Worm (Caenorhabditis elegans) whole organism, L4 larva: ENCODE data around the gene C15H7.3.

ENCODE experiments used
- F37D6.2 ChIP-seq: sonication (generic microtip); optimal IDR thresholded peaks from 2 replicates; lab custom pipeline; 2016; ENCODE audit warnings: mild to moderate bottlenecking, missing genetic modification characterization, missing compliant biosample characterization
- T20F7.1 ChIP-seq: fragments of 200-800 bp; sonication (Bioruptor generic); optimal IDR thresholded peaks from 2 replicates; lab custom pipeline; 2018; ENCODE audit warnings: mild to moderate bottlenecking, missing genetic modification characterization, missing compliant biosample characterization
- T26A8.4 ChIP-seq: fragments of 200-800 bp; sonication (Bioruptor generic); IDR thresholded peaks from 2 replicates; pipeline ENCODE4 v1.3.6; 2022; ENCODE audit warnings: missing genetic modification characterization, missing compliant biosample characterization
- Y48G9A.11 ChIP-seq: fragments of 200-800 bp; sonication (Bioruptor generic); IDR thresholded peaks from 2 replicates; pipeline ENCODE4 v1.3.6; 2022; ENCODE audit warnings: missing genetic modification reagents, missing genetic modification characterization, missing compliant biosample characterization
- aha-1 ChIP-seq: fragments of 150-350 bp; peaks from one replicate; lab custom pipeline; 2014; ENCODE audit warnings: missing biosample characterization, missing genetic modification characterization
- ama-1 ChIP-seq: fragments of 150-350 bp; optimal IDR thresholded peaks from 2 replicates; lab custom pipeline; 2014; ENCODE audit warnings: inconsistent platforms, mixed read lengths
- arid-1 ChIP-seq: fragments of 200-800 bp; sonication (Bioruptor generic); conservative IDR thresholded peaks from 2 replicates; pipeline ENCODE4 v1.3.6; 2022; ENCODE audit warnings: missing genetic modification reagents, missing genetic modification characterization, missing compliant biosample characterization
- attf-4 ChIP-seq: sonication (generic microtip); optimal IDR thresholded peaks from 3 replicates; lab custom pipeline; 2017; ENCODE audit warnings: missing biosample characterization, missing genetic modification characterization
- ceh-20 ChIP-seq: fragments of 200-800 bp; sonication (Bioruptor generic); IDR thresholded peaks from 2 replicates; pipeline ENCODE4 v1.3.6; 2022; ENCODE audit warnings: missing genetic modification reagents, missing genetic modification characterization, missing compliant biosample characterization
- dmd-6 ChIP-seq: fragments of 200-800 bp; sonication (Bioruptor generic); IDR thresholded peaks from 2 replicates; pipeline ENCODE4 v1.3.6; 2022; ENCODE audit warnings: missing genetic modification reagents, missing genetic modification characterization, missing compliant biosample characterization
- dmd-8 ChIP-seq: fragments of 200-800 bp; sonication (Bioruptor generic); IDR thresholded peaks from 2 replicates; pipeline ENCODE4 v1.3.6; 2022; ENCODE audit warnings: missing genetic modification characterization, missing compliant biosample characterization
- duxl-1 ChIP-seq: sonication (generic microtip); optimal IDR thresholded peaks from 2 replicates; lab custom pipeline; 2016; ENCODE audit warnings: mild to moderate bottlenecking, missing genetic modification characterization, moderate library complexity, missing compliant biosample characterization; ENCODE audit not compliant: poor library complexity
- egl-43 ChIP-seq: fragments of 200-800 bp; sonication (Bioruptor generic); IDR thresholded peaks from 2 replicates; pipeline ENCODE4 v1.3.6; 2022; ENCODE audit warnings: missing genetic modification reagents, missing genetic modification characterization, missing compliant biosample characterization
- fkh-10 ChIP-seq: fragments of 150-350 bp; optimal IDR thresholded peaks from 2 replicates; lab custom pipeline; 2014; ENCODE audit warnings: missing biosample characterization, missing genetic modification reagents, missing genetic modification characterization
- hmg-1.1 ChIP-seq: fragments of 200-800 bp; sonication (Bioruptor generic); IDR thresholded peaks from 2 replicates; pipeline ENCODE4 v1.3.6; 2022; ENCODE audit warnings: missing genetic modification reagents, missing genetic modification characterization, missing compliant biosample characterization
- lin-1 ChIP-seq: fragments of 200-800 bp; sonication (Bioruptor generic); IDR thresholded peaks from 2 replicates; pipeline ENCODE4 v1.3.6; 2022; ENCODE audit warnings: missing genetic modification reagents, missing genetic modification characterization, missing compliant biosample characterization
- lin-13 ChIP-seq: fragments of 150-350 bp; optimal IDR thresholded peaks from 2 replicates; lab custom pipeline; 2014; ENCODE audit warnings: missing biosample characterization, missing genetic modification reagents, missing genetic modification characterization
- lin-29 ChIP-seq: fragments of 200-800 bp; sonication (Bioruptor generic); IDR thresholded peaks from 2 replicates; pipeline ENCODE4 v1.3.6; 2022; ENCODE audit warnings: missing genetic modification reagents, missing genetic modification characterization, missing compliant biosample characterization
- lin-38 ChIP-seq: fragments of 200-800 bp; sonication (Bioruptor generic); IDR thresholded peaks from 2 replicates; pipeline ENCODE4 v1.3.6; 2022; ENCODE audit warnings: missing genetic modification reagents, missing genetic modification characterization, missing compliant biosample characterization
- madf-9 ChIP-seq: fragments of 200-800 bp; sonication (Bioruptor generic); conservative IDR thresholded peaks from 2 replicates; pipeline ENCODE4 v1.3.6; 2022; ENCODE audit warnings: missing genetic modification reagents, missing genetic modification characterization, missing compliant biosample characterization
- mdl-1 ChIP-seq, 2 experiments: fragments of 150-350 bp in 1 of 2; sonication (generic microtip) in 1 of 2; optimal IDR thresholded peaks; 2 replicates each; lab custom pipeline; 2014 to 2017; ENCODE audit warnings: missing biosample characterization in 2 of 2, missing genetic modification characterization in 2 of 2
- mdt-29 ChIP-seq: fragments of 200-800 bp; sonication (Bioruptor generic); IDR thresholded peaks from 2 replicates; pipeline ENCODE4 v1.3.6; 2022; ENCODE audit warnings: missing genetic modification reagents, missing genetic modification characterization, missing compliant biosample characterization
- mes-2 ChIP-seq: sonication (generic microtip); optimal IDR thresholded peaks from 2 replicates; lab custom pipeline; 2016; ENCODE audit warnings: missing genotype, mild to moderate bottlenecking, missing genetic modification characterization, missing compliant biosample characterization; ENCODE audit not compliant: poor library complexity, severe bottlenecking
- nhr-102 ChIP-seq: sonication (generic microtip); optimal IDR thresholded peaks from 2 replicates; lab custom pipeline; 2016; ENCODE audit warnings: mild to moderate bottlenecking, missing genetic modification characterization, moderate library complexity, missing compliant biosample characterization
- nhr-11 ChIP-seq: fragments of 150-350 bp; optimal IDR thresholded peaks from 2 replicates; lab custom pipeline; 2014; ENCODE audit warnings: missing biosample characterization, missing genetic modification characterization
- nhr-28 ChIP-seq: fragments of 150-350 bp; optimal IDR thresholded peaks from 2 replicates; lab custom pipeline; 2014; ENCODE audit warnings: missing biosample characterization, missing genetic modification characterization
- set-16 ChIP-seq: fragments of 200-800 bp; sonication (Bioruptor generic); IDR thresholded peaks from 2 replicates; pipeline ENCODE4 v1.3.6; 2022; ENCODE audit warnings: missing genetic modification reagents, missing genetic modification characterization, missing compliant biosample characterization
- tra-1 ChIP-seq: fragments of 200-800 bp; sonication (Bioruptor generic); IDR thresholded peaks from 2 replicates; pipeline ENCODE4 v1.3.6; 2022; ENCODE audit warnings: missing genetic modification reagents, missing genetic modification characterization, missing compliant biosample characterization
- unc-130 ChIP-seq: sonication (generic microtip); optimal IDR thresholded peaks from 2 replicates; lab custom pipeline; 2016; ENCODE audit warnings: missing genetic modification reagents, missing genetic modification characterization, missing compliant biosample characterization
- unc-62 ChIP-seq, 3 experiments: fragments of 150-350 bp in 1 of 3; sonication (generic microtip); optimal IDR thresholded peaks in 2 of 3; peaks in 1 of 3; 1 replicate in 1 of 3; 2 replicates in 2 of 3; lab custom pipeline; 2014 to 2017; ENCODE audit warnings: missing biosample characterization in 3 of 3, missing genetic modification characterization in 3 of 3, missing genetic modification reagents in 3 of 3, missing genotype in 1 of 3
- zfp-3 ChIP-seq: fragments of 200-800 bp; sonication (Bioruptor generic); conservative IDR thresholded peaks from 2 replicates; pipeline ENCODE4 v1.3.6; 2022; ENCODE audit warnings: missing genetic modification reagents, missing genetic modification characterization, missing compliant biosample characterization
- ztf-7 ChIP-seq: fragments of 150-350 bp; optimal IDR thresholded peaks from 2 replicates; lab custom pipeline; 2014; ENCODE audit warnings: missing biosample characterization, missing genetic modification characterization

C15H7.3 gene

ce11 chrIII:9629855-9630254 lies 21.9 kb downstream of the C15H7.3 start, which contains the start of gene rpac-19 (continued):
- no peak for TF ChIP-seq dmd-8 (GFP tag; lab: Robert Waterston, UW)
- TF ChIP-seq ceh-20 (GFP tag; lab: Robert Waterston, UW): 0 out of 2 replicates have a peak, but pooled peaks have one; percentile 29
- TF ChIP-seq unc-62 (GFP tag; optimal IDR thresholded peaks at IDR 0.05 in 1 of 2; lab: Kevin White, UChicago): no peak
- no peak for TF ChIP-seq unc-62 (tag; optimal IDR thresholded peaks at IDR 0.05; lab: Kevin White, UChicago)
- 0 out of 2 replicates have a peak, but pooled peaks have one; percentile 43 for TF ChIP-seq egl-43
- TF ChIP-seq lin-1 (GFP tag; lab: Robert Waterston, UW): peak; percentile 31; the same call in 1 of the 2 replicates
- no peak for TF ChIP-seq set-16 (GFP tag; lab: Robert Waterston, UW)
- TF ChIP-seq T20F7.1: peak; percentile 70
- peak; percentile 82 for TF ChIP-seq T26A8.4 (GFP tag; lab: Robert Waterston, UW)
- peak; percentile 47 for TF ChIP-seq lin-13
- peak; percentile 14 for TF ChIP-seq F37D6.2 (tag; lab: Kevin White, UChicago)
- 0 out of 2 replicates have a peak, but pooled peaks have one; percentile 65 for TF ChIP-seq lin-29 (GFP tag; lab: Robert Waterston, UW)
- peak; percentile 85 for TF ChIP-seq lin-38
- TF ChIP-seq ztf-7 (tag; lab: Kevin White, UChicago): peak; percentile 60
- TF ChIP-seq fkh-10 (GFP tag; lab: Kevin White, UChicago): no peak
- peak; percentile 61 for TF ChIP-seq unc-130 (GFP tag; lab: Kevin White, UChicago)

ce11 chrIII:9629054-9629453 lies 22.7 kb downstream of the C15H7.3 start, which contains the start of gene tbg-1:
TSS of gene tbg-1 (minus strand) at chrIII:9629154.
- TF ChIP-seq mdl-1 (tag; optimal IDR thresholded peaks at IDR 0.05; lab: Kevin White, UChicago): no peak
- TF ChIP-seq nhr-28 (tag; lab: Kevin White, UChicago): no peak
- TF ChIP-seq, all 104 proteins: peak for 0

- no peak for TF ChIP-seq zfp-3
- TF ChIP-seq madf-9: peak; percentile 31; the same call in 1 of the 2 replicates
- peak; percentile 23 for TF ChIP-seq ama-1 (lab: Kevin White, UChicago)
- TF ChIP-seq attf-4 (tag; lab: Kevin White, UChicago): no peak
- TF ChIP-seq lin-29 (GFP tag; lab: Robert Waterston, UW): 0 out of 2 replicates have a peak, but pooled peaks have one; percentile 26
- TF ChIP-seq hmg-1.1 (GFP tag; lab: Robert Waterston, UW): 0 out of 2 replicates have a peak, but pooled peaks have one; percentile 24
- TF ChIP-seq nhr-11 (tag; lab: Kevin White, UChicago): no peak
- peak; percentile 25; the same call in 1 of the 2 replicates for TF ChIP-seq arid-1
- TF ChIP-seq nhr-102 (tag; lab: Kevin White, UChicago): no peak
- no peak for TF ChIP-seq dmd-6 (GFP tag; lab: Robert Waterston, UW)
- TF ChIP-seq egl-43: 0 out of 2 replicates have a peak, but pooled peaks have one; percentile 35
- no peak for TF ChIP-seq dmd-8 (GFP tag; lab: Robert Waterston, UW)
- TF ChIP-seq Y48G9A.11 (GFP tag; lab: Robert Waterston, UW): peak; percentile 21; the same call in 1 of the 2 replicates
- 0 out of 2 replicates have a peak, but pooled peaks have one; percentile 32 for TF ChIP-seq T26A8.4 (GFP tag; lab: Robert Waterston, UW)
- peak; percentile 28 for TF ChIP-seq mes-2 (tag; lab: Kevin White, UChicago)
- no peak for TF ChIP-seq mdt-29 (GFP tag; lab: Robert Waterston, UW)
- peak; percentile 58 for TF ChIP-seq duxl-1
- TF ChIP-seq aha-1 (tag; lab: Kevin White, UChicago): peak; percentile 17
- TF ChIP-seq tra-1: 0 out of 2 replicates have a peak, but pooled peaks have one; percentile 24
Measured at ce11 chrIII:9626602-9627001, 25.2 kb downstream of the C15H7.3 start.

DNA sequence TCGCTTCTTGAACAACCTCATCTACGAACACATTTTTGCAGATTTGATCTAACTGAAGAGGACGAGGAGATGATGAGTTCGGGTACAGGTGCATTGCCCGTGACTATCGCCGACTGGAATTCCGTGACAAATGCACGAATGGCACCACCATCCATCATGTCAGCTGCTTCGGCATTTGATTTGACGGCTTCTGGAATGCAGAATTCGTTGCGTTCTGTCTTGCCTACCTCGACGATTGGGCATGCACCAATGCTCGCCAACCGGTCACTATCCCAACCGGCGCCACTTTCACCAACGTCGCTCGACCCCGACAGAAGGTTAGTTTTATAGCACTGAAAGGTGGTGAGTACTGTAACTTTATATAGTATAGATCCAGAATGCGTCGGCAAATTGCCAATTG lies 28.3 kb downstream of the C15H7.3 start:
- TF ChIP-seq set-16 (GFP tag; lab: Robert Waterston, UW) (peak; percentile 45), dmd-8 (GFP tag; lab: Robert Waterston, UW) (0 out of 2 replicates have a peak, but pooled peaks have one; percentile 22), lin-29 (GFP tag; lab: Robert Waterston, UW) (no peak), unc-62 (GFP tag; optimal IDR thresholded peaks at IDR 0.05 in 1 of 2; lab: Kevin White, UChicago) (peak in 1 of 2 experiments; percentile 33), unc-62 (tag; optimal IDR thresholded peaks at IDR 0.05; lab: Kevin White, UChicago) (no peak), aha-1 (tag; lab: Kevin White, UChicago) (peak; percentile 75)
